Worm (Caenorhabditis elegans) whole organism, young adult: Measurements from ENCODE around the gene lact-1.
A peak's percentile ranks its signal among the peaks of the same experiment; 100 is the strongest.

ENCODE experiments used
- B0019.2 ChIP-seq: fragments of 200-800 bp; sonication (Bioruptor generic); conservative IDR thresholded peaks from 2 replicates; pipeline ENCODE4 v1.3.6; 2022; ENCODE audit warnings: missing genetic modification reagents, missing genetic modification characterization, missing compliant biosample characterization
- B0261.1 ChIP-seq: sonication (generic microtip); optimal IDR thresholded peaks from 2 replicates; lab custom pipeline; 2016; ENCODE audit warnings: mild to moderate bottlenecking, missing genetic modification characterization, moderate library complexity, missing compliant biosample characterization
- B0336.3 ChIP-seq: fragments of 200-800 bp; sonication (Bioruptor generic); IDR thresholded peaks from 2 replicates; pipeline ENCODE4 v1.3.6; 2022; ENCODE audit warnings: missing genetic modification characterization, missing compliant biosample characterization
- C06A6.2 ChIP-seq: fragments of 200-800 bp; sonication (Bioruptor generic); conservative IDR thresholded peaks from 2 replicates; pipeline ENCODE4 v1.3.6; 2022; ENCODE audit warnings: missing genetic modification characterization, missing compliant biosample characterization
- C17E4.6 ChIP-seq: fragments of 200-800 bp; sonication (Bioruptor generic); IDR thresholded peaks from 2 replicates; pipeline ENCODE4 v1.3.6; 2022; ENCODE audit warnings: missing genetic modification reagents, missing genetic modification characterization, missing compliant biosample characterization
- F22D6.2 ChIP-seq: sonication (generic microtip); optimal IDR thresholded peaks from 2 replicates; lab custom pipeline; 2016; ENCODE audit warnings: mild to moderate bottlenecking, missing genetic modification characterization, missing compliant biosample characterization
- F23B12.7 ChIP-seq: sonication (generic microtip); optimal IDR thresholded peaks from 2 replicates; lab custom pipeline; 2017; ENCODE audit warnings: missing genetic modification characterization, mild to moderate bottlenecking, missing compliant biosample characterization, antibody characterized with exemption, moderate library complexity; ENCODE audit not compliant: insufficient read depth
- F55B11.4 ChIP-seq: sonication (generic microtip); optimal IDR thresholded peaks from 2 replicates; lab custom pipeline; 2016; ENCODE audit warnings: missing compliant biosample characterization, missing genetic modification characterization, borderline replicate concordance; ENCODE audit not compliant: insufficient read depth
- F57A8.1 ChIP-seq: fragments of 200-800 bp; sonication (Bioruptor generic); optimal IDR thresholded peaks from 2 replicates; lab custom pipeline; 2018; ENCODE audit warnings: mild to moderate bottlenecking, missing genetic modification characterization, moderate library complexity, missing compliant biosample characterization
- T26A5.8 ChIP-seq: sonication (generic microtip); optimal IDR thresholded peaks from 2 replicates; lab custom pipeline; 2016; ENCODE audit warnings: missing genetic modification characterization, missing compliant biosample characterization
- Y67H2A.10 ChIP-seq: fragments of 200-800 bp; sonication (Bioruptor generic); conservative IDR thresholded peaks from 2 replicates; pipeline ENCODE4 v1.3.6; 2022; ENCODE audit warnings: missing genetic modification reagents, missing genetic modification characterization, missing compliant biosample characterization
- athp-1 ChIP-seq: sonication (generic microtip); optimal IDR thresholded peaks from 2 replicates; lab custom pipeline; 2017; ENCODE audit warnings: mild to moderate bottlenecking, missing genetic modification characterization, missing compliant biosample characterization
- attf-6 ChIP-seq: fragments of 200-800 bp; sonication (Bioruptor generic); IDR thresholded peaks from 2 replicates; pipeline ENCODE4 v1.3.6; 2022; ENCODE audit warnings: missing genetic modification reagents, missing genetic modification characterization, missing compliant biosample characterization
- bed-1 ChIP-seq: fragments of 200-800 bp; sonication (Bioruptor generic); IDR thresholded peaks from 2 replicates; pipeline ENCODE4 v1.3.6; 2022; ENCODE audit warnings: missing genetic modification reagents, missing genetic modification characterization, missing compliant biosample characterization
- cebp-1 ChIP-seq, 2 experiments: fragments of 200-800 bp in 1 of 2; sonication (Bioruptor generic) in 1 of 2; sonication (generic microtip) in 1 of 2; IDR thresholded peaks in 1 of 2; optimal IDR thresholded peaks in 1 of 2; 2 replicates each; pipeline versions ENCODE4 v1.3.6 to Lab custom; 2017 to 2022; ENCODE audit warnings: missing compliant biosample characterization in 2 of 2, missing genetic modification characterization in 2 of 2, mild to moderate bottlenecking in 1 of 2, missing genetic modification reagents in 1 of 2, moderate library complexity in 1 of 2
- ceh-100 ChIP-seq: fragments of 200-800 bp; sonication (Bioruptor generic); IDR thresholded peaks from 2 replicates; pipeline ENCODE4 v1.3.6; 2022; ENCODE audit warnings: missing genetic modification reagents, missing genetic modification characterization, missing compliant biosample characterization
- ceh-27 ChIP-seq: fragments of 200-800 bp; sonication (Bioruptor generic); optimal IDR thresholded peaks from 2 replicates; lab custom pipeline; 2018; ENCODE audit warnings: mild to moderate bottlenecking, missing genetic modification characterization, moderate library complexity, missing compliant biosample characterization
- dox-1 ChIP-seq: fragments of 200-800 bp; sonication (Bioruptor generic); IDR thresholded peaks from 2 replicates; pipeline ENCODE4 v1.3.6; 2022; ENCODE audit warnings: missing genetic modification reagents, missing genetic modification characterization, missing compliant biosample characterization
- dpl-1 ChIP-seq: fragments of 150-350 bp; optimal IDR thresholded peaks from 2 replicates; lab custom pipeline; 2014; ENCODE audit warnings: missing biosample characterization, missing genetic modification reagents, missing genetic modification characterization
- hlh-26 ChIP-seq: fragments of 200-800 bp; sonication (Bioruptor generic); conservative IDR thresholded peaks from 2 replicates; pipeline ENCODE4 v1.3.6; 2022; ENCODE audit warnings: missing genetic modification reagents, missing genetic modification characterization, missing compliant biosample characterization
- hmg-20 ChIP-seq: fragments of 200-800 bp; sonication (Bioruptor generic); IDR thresholded peaks from 2 replicates; pipeline ENCODE4 v1.3.6; 2022; ENCODE audit warnings: missing genetic modification reagents, missing genetic modification characterization, missing compliant biosample characterization
- hrde-1 ChIP-seq: sonication (generic microtip); optimal IDR thresholded peaks from 2 replicates; lab custom pipeline; 2016; ENCODE audit warnings: missing genetic modification characterization, mild to moderate bottlenecking, missing compliant biosample characterization, moderate library complexity, missing genotype, missing genetic modification reagents, borderline replicate concordance
- let-526 ChIP-seq: fragments of 200-800 bp; sonication (Bioruptor generic); IDR thresholded peaks from 2 replicates; pipeline ENCODE4 v1.3.6; 2022; ENCODE audit warnings: missing genetic modification reagents, missing genetic modification characterization, missing compliant biosample characterization
- let-607 ChIP-seq, 2 experiments: fragments of 200-800 bp in 1 of 2; sonication (Bioruptor generic) in 1 of 2; sonication (generic microtip) in 1 of 2; optimal IDR thresholded peaks; 2 replicates each; lab custom pipeline; 2016 to 2018; ENCODE audit warnings: mild to moderate bottlenecking in 2 of 2, missing compliant biosample characterization in 2 of 2, missing genetic modification characterization in 2 of 2, moderate library complexity in 2 of 2, missing genotype in 1 of 2
- madf-10 ChIP-seq: sonication (generic microtip); optimal IDR thresholded peaks from 2 replicates; lab custom pipeline; 2016; ENCODE audit warnings: mild to moderate bottlenecking, missing genetic modification characterization, missing compliant biosample characterization
- madf-6 ChIP-seq: fragments of 200-800 bp; sonication (Bioruptor generic); IDR thresholded peaks from 2 replicates; pipeline ENCODE4 v1.3.6; 2022; ENCODE audit warnings: missing genetic modification reagents, missing genetic modification characterization, missing compliant biosample characterization
- madf-8 ChIP-seq: fragments of 200-800 bp; sonication (Bioruptor generic); conservative IDR thresholded peaks from 2 replicates; pipeline ENCODE4 v1.3.6; 2022; ENCODE audit warnings: missing genetic modification reagents, missing genetic modification characterization, missing compliant biosample characterization
- mcd-1 ChIP-seq: fragments of 200-800 bp; sonication (Bioruptor generic); IDR thresholded peaks from 2 replicates; pipeline ENCODE4 v1.3.6; 2022; ENCODE audit warnings: missing genetic modification reagents, missing genetic modification characterization, missing compliant biosample characterization
- nfya-1 ChIP-seq: sonication (generic microtip); optimal IDR thresholded peaks from 2 replicates; lab custom pipeline; 2017; ENCODE audit warnings: antibody characterized with exemption, missing compliant biosample characterization, missing genetic modification characterization, borderline replicate concordance; ENCODE audit not compliant: insufficient read depth
- nfyb-1 ChIP-seq: fragments of 200-800 bp; sonication (Bioruptor generic); IDR thresholded peaks from 2 replicates; pipeline ENCODE4 v1.3.6; 2022; ENCODE audit warnings: missing genetic modification reagents, missing genetic modification characterization, missing compliant biosample characterization
- nhr-80 ChIP-seq: sonication (generic microtip); optimal IDR thresholded peaks from 2 replicates; lab custom pipeline; 2016; ENCODE audit warnings: missing genetic modification characterization, missing compliant biosample characterization
- pbrm-1 ChIP-seq: fragments of 200-800 bp; sonication (Bioruptor generic); IDR thresholded peaks from 2 replicates; pipeline ENCODE4 v1.3.6; 2022; ENCODE audit warnings: missing genetic modification reagents, missing genetic modification characterization, missing compliant biosample characterization
- rcor-1 ChIP-seq: fragments of 200-800 bp; sonication (Bioruptor generic); IDR thresholded peaks from 2 replicates; pipeline ENCODE4 v1.3.6; 2022; ENCODE audit warnings: missing genetic modification reagents, missing genetic modification characterization, missing compliant biosample characterization
- tbx-9 ChIP-seq: sonication (generic microtip); optimal IDR thresholded peaks from 2 replicates; lab custom pipeline; 2016; ENCODE audit warnings: borderline replicate concordance, missing genetic modification characterization, inconsistent platforms, missing compliant biosample characterization
- tlf-1 ChIP-seq: fragments of 200-800 bp; sonication (Bioruptor generic); optimal IDR thresholded peaks from 2 replicates; lab custom pipeline; 2018; ENCODE audit warnings: mild to moderate bottlenecking, missing genetic modification characterization, missing compliant biosample characterization
- zfh-2 ChIP-seq: fragments of 200-800 bp; sonication (Bioruptor generic); conservative IDR thresholded peaks from 2 replicates; pipeline ENCODE4 v1.3.6; 2022; ENCODE audit warnings: missing genetic modification reagents, missing genetic modification characterization, missing compliant biosample characterization
- ztf-22 ChIP-seq: fragments of 200-800 bp; sonication (Bioruptor generic); optimal IDR thresholded peaks from 2 replicates; lab custom pipeline; 2018; ENCODE audit warnings: mild to moderate bottlenecking, missing genetic modification characterization, moderate library complexity, missing compliant biosample characterization

lact-1 gene

ce11 chrX:7244756-7245155 lies 15.4 kb downstream of the lact-1 start (continued):
- TF ChIP-seq athp-1 (tag; lab: Kevin White, UChicago) (no peak), attf-6 (GFP tag; lab: Robert Waterston, UW) (no peak), tlf-1 (peak; percentile 22), let-526 (no peak), bed-1 (GFP tag; lab: Robert Waterston, UW) (no peak), rcor-1 (GFP tag; lab: Robert Waterston, UW) (no peak), F23B12.7 (tag; lab: Kevin White, UChicago) (no peak), B0336.3 (no peak), madf-6 (GFP tag; lab: Robert Waterston, UW) (no peak), ceh-100 (GFP tag; lab: Robert Waterston, UW) (no peak), madf-8 (GFP tag; lab: Robert Waterston, UW) (no peak), hrde-1 (tag; lab: Kevin White, UChicago) (no peak), ztf-22 (GFP tag; lab: Kevin White, UChicago) (peak; percentile 3), ceh-27 (no peak), pbrm-1 (GFP tag; lab: Robert Waterston, UW) (no peak)

ce11 chrX:7242878-7243277 lies 17.3 kb downstream of the lact-1 start, which contains the start of gene F46H5.7:
Gene F46H5.7, minus strand, starts transcription at chrX:7242983.
- TF ChIP-seq cebp-1 (GFP tag; IDR thresholded peaks at IDR 0.05; lab: Robert Waterston, UW) (no peak), cebp-1 (tag; optimal IDR thresholded peaks at IDR 0.05; lab: Kevin White, UChicago) (peak; percentile 44), madf-10 (no peak), F22D6.2 (no peak), B0019.2 (GFP tag; lab: Robert Waterston, UW) (0 out of 2 replicates have a peak, but pooled peaks have one; percentile 2), let-607 (tag; optimal IDR thresholded peaks at IDR 0.05; lab: Kevin White, UChicago) (peak; percentile 25 to 31), C06A6.2 (GFP tag; lab: Robert Waterston, UW) (no peak), hmg-20 (no peak), hlh-26 (GFP tag; lab: Robert Waterston, UW) (no peak), F57A8.1 (no peak), zfh-2 (GFP tag; lab: Robert Waterston, UW) (peak; percentile 92), Y67H2A.10 (GFP tag; lab: Robert Waterston, UW) (no peak), C17E4.6 (GFP tag; lab: Robert Waterston, UW) (no peak), nhr-80 (tag; lab: Kevin White, UChicago) (peak; percentile 82), T26A5.8 (tag; lab: Kevin White, UChicago) (no peak), F55B11.4 (no peak), nfya-1 (no peak), nfyb-1 (GFP tag; lab: Robert Waterston, UW) (peak; percentile 43; the same call in 1 of the 2 replicates), B0261.1 (tag; lab: Kevin White, UChicago) (no peak), mcd-1 (GFP tag; lab: Robert Waterston, UW) (no peak), dox-1 (GFP tag; lab: Robert Waterston, UW) (peak; percentile 49; the same call in 1 of the 2 replicates), dpl-1 (GFP tag; lab: Kevin White, UChicago) (no peak), tbx-9 (tag; lab: Kevin White, UChicago) (no peak)
